Worm (Caenorhabditis elegans): ENCODE measurements around the gene mpk-1.

Gene mpk-1

DNA sequence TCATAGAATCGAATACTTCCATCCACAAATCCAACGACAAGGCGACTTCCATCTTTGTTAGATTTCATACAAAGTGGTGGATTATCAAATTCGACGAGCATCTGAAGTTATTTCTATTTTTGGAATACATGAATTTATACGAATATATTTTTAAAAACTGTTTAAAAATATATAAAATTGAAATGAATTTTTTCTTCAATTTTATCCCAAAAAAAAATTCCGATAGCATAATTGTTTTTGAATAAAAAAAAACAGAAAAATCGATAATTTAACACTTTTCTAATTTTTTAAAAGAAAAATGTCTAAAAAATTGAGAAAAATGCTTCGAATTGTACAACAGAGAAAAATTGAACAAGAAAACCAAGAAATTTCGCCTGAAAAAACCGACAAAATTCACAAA lies 19.7 kb upstream of the mpk-1 start, which contains the start of gene Y44F5A.1:
Gene Y44F5A.1 (minus strand): TSS at position 101 of the 400 bp plus-strand sequence.
- TF ChIP-seq hmg-4 (GFP tag; optimal IDR thresholded peaks at IDR 0.05) (no peak), hnd-1 (tag; optimal IDR thresholded peaks at IDR 0.05) (no peak), ceh-13 (GFP tag; optimal IDR thresholded peaks at IDR 0.05) (no peak), flt-1 (GFP tag; IDR thresholded peaks at IDR 0.05) (no peak), hmbx-1 (tag; optimal IDR thresholded peaks at IDR 0.05) (no peak), scrt-1 (GFP tag; IDR thresholded peaks at IDR 0.05) (no peak), ama-1 (optimal IDR thresholded peaks at IDR 0.05) (no peak), tbx-11 (GFP tag; IDR thresholded peaks at IDR 0.05) (no peak)

DNA sequence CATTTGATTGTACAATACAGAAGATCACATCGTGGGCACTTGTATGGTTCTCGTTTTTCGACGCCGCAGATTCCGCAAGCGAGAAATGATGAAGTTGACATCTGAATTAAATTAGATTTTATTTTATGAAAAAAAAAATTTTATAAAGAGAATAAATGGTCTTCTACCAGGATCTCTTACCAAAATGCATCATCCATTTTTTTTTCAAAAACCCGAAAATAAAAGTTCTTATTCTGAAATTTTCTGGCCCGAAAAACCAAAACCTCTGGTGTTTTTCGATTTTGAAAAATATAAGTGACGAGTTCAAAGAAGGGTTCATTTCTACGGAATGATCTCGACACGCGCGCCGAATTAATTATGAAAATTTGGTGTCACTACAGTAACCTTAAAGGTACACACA lies 16.4 kb upstream of the mpk-1 start, which contains the start of gene zhit-2:
Gene zhit-2 (minus strand): TSS at position 101 of the 400 bp plus-strand sequence.
- TF ChIP-seq tbx-11 (GFP tag; IDR thresholded peaks at IDR 0.05) = no peak
- TF ChIP-seq B0310.2 (tag; optimal IDR thresholded peaks at IDR 0.05) = no peak
- TF ChIP-seq sea-1 (GFP tag; conservative IDR thresholded peaks at IDR 0.05) = no peak
- TF ChIP-seq ceh-13 (GFP tag; optimal IDR thresholded peaks at IDR 0.05) = no peak

DNA sequence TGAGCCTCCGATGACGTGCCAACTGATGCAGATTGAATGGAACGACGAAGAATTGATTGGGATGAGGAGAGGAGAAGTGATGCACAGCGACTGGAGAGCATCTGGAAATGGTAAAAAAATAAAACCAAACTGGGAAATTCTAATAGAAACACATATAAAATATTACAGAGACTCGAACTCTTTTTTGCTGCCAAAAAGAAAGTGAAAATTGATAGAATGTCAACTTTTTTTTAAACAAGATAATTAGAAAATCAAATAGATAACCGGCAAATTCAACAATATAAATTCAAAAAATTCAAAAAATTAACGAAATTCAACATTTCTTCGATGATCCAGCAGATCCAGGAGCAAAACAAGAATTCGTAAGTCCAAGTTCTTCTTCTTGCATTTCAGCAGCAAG lies 15.6 kb upstream of the mpk-1 start, which contains the start of gene mrpl-21:
Gene mrpl-21 (minus strand): TSS at position 101 of the 400 bp plus-strand sequence.
- no peak for TF ChIP-seq ama-1 (optimal IDR thresholded peaks at IDR 0.05)
- no peak for TF ChIP-seq ets-7 (tag; optimal IDR thresholded peaks at IDR 0.05)
- TF ChIP-seq aly-1 (tag; optimal IDR thresholded peaks at IDR 0.05) = no peak
- TF ChIP-seq tbx-11 (GFP tag; IDR thresholded peaks at IDR 0.05) = no peak
- TF ChIP-seq hmbx-1 (tag; optimal IDR thresholded peaks at IDR 0.05) = no peak
- no peak for TF ChIP-seq hmg-4 (GFP tag; optimal IDR thresholded peaks at IDR 0.05)
- TF ChIP-seq B0310.2 (tag; optimal IDR thresholded peaks at IDR 0.05) = no peak
- no peak for TF ChIP-seq sea-1 (GFP tag; conservative IDR thresholded peaks at IDR 0.05)
- no peak for TF ChIP-seq tbx-37 (GFP tag; conservative IDR thresholded peaks at IDR 0.05)
- no peak for TF ChIP-seq ceh-13 (GFP tag; optimal IDR thresholded peaks at IDR 0.05)
- TF ChIP-seq pes-1 (GFP tag; IDR thresholded peaks at IDR 0.05) = no peak
- no peak for TF ChIP-seq ceh-36 (tag; optimal IDR thresholded peaks at IDR 0.05)
- TF ChIP-seq scrt-1 (GFP tag; IDR thresholded peaks at IDR 0.05) = no peak
- TF ChIP-seq flt-1 (GFP tag; IDR thresholded peaks at IDR 0.05) = no peak
- no peak for TF ChIP-seq hnd-1 (tag; optimal IDR thresholded peaks at IDR 0.05)
- no peak for TF ChIP-seq tra-4 (tag; optimal IDR thresholded peaks at IDR 0.05)
- no peak for TF ChIP-seq F13C5.2 (tag; optimal IDR thresholded peaks at IDR 0.05)

DNA sequence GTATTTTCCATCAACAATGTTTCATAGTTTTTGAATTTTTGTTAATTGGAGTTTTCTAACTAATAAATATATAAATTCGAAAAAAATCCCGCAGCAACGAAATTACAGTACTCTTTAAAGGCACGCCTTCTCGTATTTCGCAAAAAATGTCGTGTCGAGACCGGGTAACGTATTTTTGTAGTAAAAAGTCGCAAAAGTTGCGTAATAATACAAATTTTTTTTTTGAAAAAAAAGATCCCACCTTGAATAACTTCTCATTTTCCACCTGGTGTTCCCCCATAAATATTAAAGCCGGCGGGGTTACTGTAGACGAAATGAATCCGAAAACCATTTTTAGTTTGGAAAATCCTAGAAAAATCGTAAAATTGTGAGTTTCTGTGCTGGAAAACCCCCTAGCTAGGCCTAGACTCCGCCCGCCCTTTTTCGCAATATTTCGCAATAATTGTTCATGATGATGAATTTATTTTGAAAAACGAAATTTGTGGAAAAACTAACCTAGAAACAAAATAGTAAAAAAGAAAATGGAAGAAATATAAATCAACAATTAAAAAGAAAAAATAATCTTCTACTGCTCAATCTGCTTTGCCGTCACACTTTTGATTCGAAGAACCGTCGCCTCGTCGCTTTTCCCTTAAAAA lies 14.4 kb upstream of the mpk-1 start, which contains the start of gene F43C1.7:
Gene F43C1.7 (minus strand): TSS at position 351 of the 638 bp plus-strand sequence.
- TF ChIP-seq ceh-36 (tag; optimal IDR thresholded peaks at IDR 0.05) = no peak
- no peak for TF ChIP-seq aly-1 (tag; optimal IDR thresholded peaks at IDR 0.05)
- no peak for TF ChIP-seq ets-7 (tag; optimal IDR thresholded peaks at IDR 0.05)
- TF ChIP-seq sea-1 (GFP tag; conservative IDR thresholded peaks at IDR 0.05) = no peak
- TF ChIP-seq hmg-4 (GFP tag; optimal IDR thresholded peaks at IDR 0.05) = no peak
- no peak for TF ChIP-seq hmbx-1 (tag; optimal IDR thresholded peaks at IDR 0.05)
- TF ChIP-seq pes-1 (GFP tag; IDR thresholded peaks at IDR 0.05) = no peak
- no peak for TF ChIP-seq B0310.2 (tag; optimal IDR thresholded peaks at IDR 0.05)
- no peak for TF ChIP-seq tbx-37 (GFP tag; conservative IDR thresholded peaks at IDR 0.05)
- no peak for TF ChIP-seq hnd-1 (tag; optimal IDR thresholded peaks at IDR 0.05)
- TF ChIP-seq tra-4 (tag; optimal IDR thresholded peaks at IDR 0.05) = no peak
- no peak for TF ChIP-seq F13C5.2 (tag; optimal IDR thresholded peaks at IDR 0.05)
- TF ChIP-seq ceh-13 (GFP tag; optimal IDR thresholded peaks at IDR 0.05) = no peak
- TF ChIP-seq ama-1 (optimal IDR thresholded peaks at IDR 0.05) = no peak
- TF ChIP-seq scrt-1 (GFP tag; IDR thresholded peaks at IDR 0.05) = no peak
- TF ChIP-seq flt-1 (GFP tag; IDR thresholded peaks at IDR 0.05) = no peak
- no peak for TF ChIP-seq tbx-11 (GFP tag; IDR thresholded peaks at IDR 0.05)

DNA sequence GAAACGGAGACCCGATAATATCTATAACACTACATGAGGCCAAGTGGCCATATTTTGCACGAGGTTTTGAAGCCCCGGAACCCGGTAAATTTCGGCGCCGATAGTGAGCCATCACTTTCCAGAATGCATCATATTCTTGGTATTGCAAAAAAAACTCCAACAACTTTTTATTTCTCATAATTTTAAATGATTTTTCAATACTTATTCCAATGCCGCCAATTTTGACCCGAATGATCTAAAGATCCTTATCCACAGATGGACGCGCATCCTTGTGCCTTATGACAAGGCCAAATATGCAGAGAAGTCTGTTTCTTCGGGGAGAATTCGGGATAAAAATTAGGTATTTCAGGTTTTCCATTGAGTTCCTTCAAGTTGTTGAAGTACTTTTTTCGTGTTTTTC lies 13.3 kb upstream of the mpk-1 start:
- TF ChIP-seq ets-7 (tag; optimal IDR thresholded peaks at IDR 0.05) = no peak
- TF ChIP-seq hmbx-1 (tag; optimal IDR thresholded peaks at IDR 0.05) = no peak
- TF ChIP-seq ama-1 (optimal IDR thresholded peaks at IDR 0.05) = no peak
- TF ChIP-seq sea-1 (GFP tag; conservative IDR thresholded peaks at IDR 0.05) = no peak
- no peak for TF ChIP-seq flt-1 (GFP tag; IDR thresholded peaks at IDR 0.05)
- no peak; the same call in 1 of the 2 replicates for TF ChIP-seq tbx-37 (GFP tag; conservative IDR thresholded peaks at IDR 0.05)
- no peak for TF ChIP-seq aly-1 (tag; optimal IDR thresholded peaks at IDR 0.05)
- TF ChIP-seq ceh-13 (GFP tag; optimal IDR thresholded peaks at IDR 0.05) = no peak
- TF ChIP-seq pes-1 (GFP tag; IDR thresholded peaks at IDR 0.05) = no peak
- no peak for TF ChIP-seq hnd-1 (tag; optimal IDR thresholded peaks at IDR 0.05)
- TF ChIP-seq F13C5.2 (tag; optimal IDR thresholded peaks at IDR 0.05) = no peak
- no peak for TF ChIP-seq B0310.2 (tag; optimal IDR thresholded peaks at IDR 0.05)
- TF ChIP-seq tbx-11 (GFP tag; IDR thresholded peaks at IDR 0.05) = no peak
- no peak for TF ChIP-seq ceh-36 (tag; optimal IDR thresholded peaks at IDR 0.05)
- no peak for TF ChIP-seq scrt-1 (GFP tag; IDR thresholded peaks at IDR 0.05)
- TF ChIP-seq tra-4 (tag; optimal IDR thresholded peaks at IDR 0.05) = no peak

DNA sequence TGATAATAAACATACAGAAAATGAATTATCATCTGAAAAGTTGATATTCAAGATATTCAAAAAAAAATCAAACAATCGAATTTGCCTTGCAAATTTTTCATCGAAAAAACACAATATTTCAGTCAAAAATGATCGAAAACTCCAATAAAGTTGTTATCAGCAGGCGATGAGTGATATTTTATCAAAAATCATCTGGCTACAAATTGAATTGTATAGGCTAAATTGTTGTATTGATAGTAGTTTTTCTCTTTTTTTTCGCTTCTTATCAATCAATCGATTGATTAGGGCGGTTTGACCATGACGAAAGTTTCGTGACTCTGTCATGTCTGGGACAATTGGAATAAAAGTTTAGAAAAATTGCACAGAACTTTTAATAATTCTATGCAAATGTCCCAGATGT lies 12.2 kb upstream of the mpk-1 start:
- TF ChIP-seq sea-1 (GFP tag; conservative IDR thresholded peaks at IDR 0.05) (no peak), ama-1 (optimal IDR thresholded peaks at IDR 0.05) (no peak)

DNA sequence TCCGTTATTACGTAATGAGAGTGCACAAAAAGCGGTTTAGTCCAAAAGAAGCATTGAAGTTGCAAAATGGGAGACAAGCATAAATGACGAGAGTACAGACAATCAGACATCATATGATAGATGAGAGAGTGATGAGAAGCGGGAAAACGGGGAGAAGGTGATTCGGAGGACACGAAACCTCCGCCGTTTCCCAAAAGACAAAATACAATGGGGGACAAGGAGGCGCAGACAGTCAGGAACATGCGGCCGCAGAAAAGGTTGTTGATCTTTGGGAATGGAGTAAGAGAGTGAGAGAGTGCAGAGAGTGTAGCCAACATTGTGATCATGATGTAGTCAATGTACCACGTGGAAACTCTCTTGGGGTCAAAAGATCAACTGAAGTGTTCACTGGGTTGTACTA lies 9.8 kb upstream of the mpk-1 start:
- TF ChIP-seq tbx-37 (GFP tag; conservative IDR thresholded peaks at IDR 0.05) = no peak
- TF ChIP-seq hmg-4 (GFP tag; optimal IDR thresholded peaks at IDR 0.05) = peak; percentile 15
- no peak for TF ChIP-seq ets-7 (tag; optimal IDR thresholded peaks at IDR 0.05)

DNA sequence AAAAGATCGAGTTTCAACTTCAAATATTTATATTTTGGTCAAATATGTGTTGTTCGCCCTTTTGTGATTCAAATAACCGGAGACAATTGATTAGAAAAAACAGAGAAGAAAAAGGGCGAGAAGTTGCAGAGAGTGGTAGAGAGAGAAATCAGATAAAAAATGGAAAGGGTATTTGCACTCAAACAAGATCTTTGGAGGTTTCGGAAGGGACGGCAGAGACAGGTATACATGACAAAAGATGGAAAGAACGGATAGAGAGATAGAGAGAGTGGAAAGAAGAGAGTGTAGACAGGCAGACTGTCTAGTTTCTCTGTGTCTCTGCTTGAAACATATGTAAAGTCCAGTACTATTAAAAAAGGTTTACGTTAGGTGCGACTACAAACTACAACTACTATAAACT lies 8.3 kb upstream of the mpk-1 start:
- TF ChIP-seq hmbx-1 (tag; optimal IDR thresholded peaks at IDR 0.05) = no peak
